Worm (Caenorhabditis elegans): Measurements from ENCODE around the gene ZK1098.9.

DNA sequence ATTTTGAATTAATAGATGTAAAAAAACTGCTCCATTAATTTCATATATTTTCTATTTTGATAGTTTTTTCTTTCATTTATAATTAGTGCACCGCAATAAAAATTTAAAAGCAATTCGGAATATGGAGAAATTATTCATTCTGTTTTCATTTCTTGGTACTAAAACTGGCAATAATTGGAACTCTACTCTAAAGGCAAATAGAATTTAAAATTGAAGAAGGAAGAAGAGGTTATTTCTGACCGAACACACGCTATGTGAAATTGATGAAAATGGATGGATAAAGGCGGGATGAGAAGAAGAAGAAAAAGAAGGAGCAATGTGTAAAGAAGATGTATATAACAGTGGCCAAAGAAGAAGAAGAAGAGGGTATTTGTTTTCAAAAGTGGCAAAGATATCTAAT lies 39.0 kb downstream of the ZK1098.9 start:
- TF ChIP-seq pqm-1 (tag; optimal IDR thresholded peaks at IDR 0.05) (no peak), nhr-11 (tag; optimal IDR thresholded peaks at IDR 0.05) (no peak), ceh-82 (tag; optimal IDR thresholded peaks at IDR 0.05) (no peak), lin-39 (tag; optimal IDR thresholded peaks at IDR 0.05) (no peak), nhr-237 (tag; optimal IDR thresholded peaks at IDR 0.05) (no peak), lin-15B (tag; optimal IDR thresholded peaks at IDR 0.05) (no peak), unc-39 (tag; optimal IDR thresholded peaks at IDR 0.05) (no peak), sea-2 (GFP tag; optimal IDR thresholded peaks at IDR 0.05) (no peak), nhr-77 (tag; optimal IDR thresholded peaks at IDR 0.05) (no peak), nhr-25 (tag; optimal IDR thresholded peaks at IDR 0.05) (no peak), egl-5 (tag; optimal IDR thresholded peaks at IDR 0.05) (no peak), nhr-12 (tag; optimal IDR thresholded peaks at IDR 0.05) (no peak), unc-62 (GFP tag; optimal IDR thresholded peaks at IDR 0.05) (no peak), R02D3.7 (tag; optimal IDR thresholded peaks at IDR 0.05) (no peak)
